Fruit fly (Drosophila melanogaster): Measurements from ENCODE around the gene JMJD6.

The JMJD6 gene

dm6 chr3R:22356464-22357410 lies 5.4 kb downstream of the JMJD6 start, which contains the start of gene Sar1:
Gene Sar1, plus strand, starts transcription at chr3R:22356685.
- no peak for TF ChIP-seq insv (optimal IDR thresholded peaks at IDR 0.05)
- no peak for TF ChIP-seq ttk (optimal IDR thresholded peaks at IDR 0.05)
- TF ChIP-seq psq (optimal IDR thresholded peaks at IDR 0.05), result no peak
- no peak for TF ChIP-seq Sin3A (optimal IDR thresholded peaks at IDR 0.05)
- TF ChIP-seq h (optimal IDR thresholded peaks at IDR 0.05), result no peak
- TF ChIP-seq Myc (optimal IDR thresholded peaks at IDR 0.05), result no peak

dm6 chr3R:22351396-22351795 lies 10.8 kb downstream of the JMJD6 start, which contains the start of gene rdhB:
Gene rdhB, plus strand, starts transcription at chr3R:22351696.
- TF ChIP-seq insv (optimal IDR thresholded peaks at IDR 0.05) (no peak), ttk (optimal IDR thresholded peaks at IDR 0.05) (no peak), Sin3A (optimal IDR thresholded peaks at IDR 0.05) (no peak), h (optimal IDR thresholded peaks at IDR 0.05) (no peak), Myc (optimal IDR thresholded peaks at IDR 0.05) (no peak), psq (optimal IDR thresholded peaks at IDR 0.05) (no peak)

- TF ChIP-seq psq (optimal IDR thresholded peaks at IDR 0.05) (no peak), Myc (optimal IDR thresholded peaks at IDR 0.05) (no peak), Sin3A (optimal IDR thresholded peaks at IDR 0.05) (no peak), h (optimal IDR thresholded peaks at IDR 0.05) (no peak), insv (optimal IDR thresholded peaks at IDR 0.05) (no peak), ttk (optimal IDR thresholded peaks at IDR 0.05) (no peak)
Measured at dm6 chr3R:22342708-22343107, 19.5 kb downstream of the JMJD6 start.

- no peak for TF ChIP-seq Myc (optimal IDR thresholded peaks at IDR 0.05)
- no peak for TF ChIP-seq insv (optimal IDR thresholded peaks at IDR 0.05)
- no peak for TF ChIP-seq psq (optimal IDR thresholded peaks at IDR 0.05)
- no peak for TF ChIP-seq h (optimal IDR thresholded peaks at IDR 0.05)
- TF ChIP-seq ttk (optimal IDR thresholded peaks at IDR 0.05), result no peak
- no peak for TF ChIP-seq Sin3A (optimal IDR thresholded peaks at IDR 0.05)
Measured at dm6 chr3R:22342151-22342550, 20.0 kb downstream of the JMJD6 start, which contains the start of gene CG5386. Gene CG5386, minus strand, starts transcription at chr3R:22342251.

dm6 chr3R:22341652-22342051 lies 20.5 kb downstream of the JMJD6 start:
- TF ChIP-seq psq (optimal IDR thresholded peaks at IDR 0.05), result no peak
- TF ChIP-seq Myc (optimal IDR thresholded peaks at IDR 0.05), result no peak
- TF ChIP-seq Sin3A (optimal IDR thresholded peaks at IDR 0.05), result no peak
- TF ChIP-seq insv (optimal IDR thresholded peaks at IDR 0.05), result no peak
- TF ChIP-seq ttk (optimal IDR thresholded peaks at IDR 0.05), result no peak
- TF ChIP-seq h (optimal IDR thresholded peaks at IDR 0.05), result no peak

dm6 chr3R:22340207-22340606 lies 22.0 kb downstream of the JMJD6 start, which contains the start of gene CG5388:
Gene CG5388, minus strand, starts transcription at chr3R:22340307.
- TF ChIP-seq h (optimal IDR thresholded peaks at IDR 0.05), result no peak
- no peak for TF ChIP-seq insv (optimal IDR thresholded peaks at IDR 0.05)
- no peak for TF ChIP-seq Myc (optimal IDR thresholded peaks at IDR 0.05)
- no peak for TF ChIP-seq Sin3A (optimal IDR thresholded peaks at IDR 0.05)
- no peak for TF ChIP-seq psq (optimal IDR thresholded peaks at IDR 0.05)
- TF ChIP-seq ttk (optimal IDR thresholded peaks at IDR 0.05), result no peak

dm6 chr3R:22339510-22339909 lies 22.7 kb downstream of the JMJD6 start:
- TF ChIP-seq h (optimal IDR thresholded peaks at IDR 0.05) (no peak), ttk (optimal IDR thresholded peaks at IDR 0.05) (no peak), psq (optimal IDR thresholded peaks at IDR 0.05) (no peak), Myc (optimal IDR thresholded peaks at IDR 0.05) (no peak), insv (optimal IDR thresholded peaks at IDR 0.05) (no peak), Sin3A (optimal IDR thresholded peaks at IDR 0.05) (no peak)

dm6 chr3R:22334050-22334449 lies 28.1 kb downstream of the JMJD6 start, which contains the start of gene CG5391:
Gene CG5391, minus strand, starts transcription at chr3R:22334150.
- TF ChIP-seq Sin3A (optimal IDR thresholded peaks at IDR 0.05), result no peak
- TF ChIP-seq Myc (optimal IDR thresholded peaks at IDR 0.05), result no peak

dm6 chr3R:22331691-22332090 lies 30.5 kb downstream of the JMJD6 start, which contains the start of gene CG13862:
Gene CG13862, plus strand, starts transcription at chr3R:22331991.
- no peak for TF ChIP-seq h (optimal IDR thresholded peaks at IDR 0.05)
- TF ChIP-seq Sin3A (optimal IDR thresholded peaks at IDR 0.05), result no peak
- TF ChIP-seq Myc (optimal IDR thresholded peaks at IDR 0.05), result no peak
- TF ChIP-seq ttk (optimal IDR thresholded peaks at IDR 0.05), result no peak

dm6 chr3R:22330512-22331119 lies 31.6 kb downstream of the JMJD6 start, which contains the start of gene CG33721:
Gene CG33721, plus strand, starts transcription at chr3R:22331069.
- TF ChIP-seq insv (optimal IDR thresholded peaks at IDR 0.05), result no peak
- TF ChIP-seq psq (optimal IDR thresholded peaks at IDR 0.05), result no peak
- TF ChIP-seq Sin3A (optimal IDR thresholded peaks at IDR 0.05), result no peak
- no peak for TF ChIP-seq ttk (optimal IDR thresholded peaks at IDR 0.05)
- no peak for TF ChIP-seq Myc (optimal IDR thresholded peaks at IDR 0.05)
- TF ChIP-seq h (optimal IDR thresholded peaks at IDR 0.05), result no peak

- TF ChIP-seq insv (optimal IDR thresholded peaks at IDR 0.05) (no peak), psq (optimal IDR thresholded peaks at IDR 0.05) (no peak), ttk (optimal IDR thresholded peaks at IDR 0.05) (no peak), Sin3A (optimal IDR thresholded peaks at IDR 0.05) (no peak), h (optimal IDR thresholded peaks at IDR 0.05) (no peak), Myc (optimal IDR thresholded peaks at IDR 0.05) (no peak)
Measured at dm6 chr3R:22328665-22329350, 33.4 kb downstream of the JMJD6 start, which contains the start of gene CG7080. Gene CG7080, plus strand, starts transcription at chr3R:22329300.

Data from Kc167 (cell line).